Worm (Caenorhabditis elegans): ENCODE measurements around the gene ltd-1.

Gene ltd-1

ce11 chrII:8127290-8127689 is 34.7 kb upstream of the ltd-1 start (continued):
- TF ChIP-seq unc-130 (GFP tag; optimal IDR thresholded peaks at IDR 0.05) (no peak), F49E8.2 (tag; optimal IDR thresholded peaks at IDR 0.05; ENCODE audit: borderline replicate concordance) (no peak), zfp-3 (GFP tag; conservative IDR thresholded peaks at IDR 0.05) (no peak), dmd-8 (GFP tag; IDR thresholded peaks at IDR 0.05) (no peak), nhr-76 (tag; optimal IDR thresholded peaks at IDR 0.05) (no peak), pha-4 (GFP tag; IDR thresholded peaks at IDR 0.05) (no peak), pha-4 (tag; optimal IDR thresholded peaks at IDR 0.05) (no peak), ceh-20 (GFP tag; IDR thresholded peaks at IDR 0.05) (no peak), saeg-2 (GFP tag; IDR thresholded peaks at IDR 0.05) (no peak), aly-2 (tag; optimal IDR thresholded peaks at IDR 0.05) (no peak), nhr-25 (tag; optimal IDR thresholded peaks at IDR 0.05; ENCODE audit: borderline replicate concordance, insufficient read depth) (no peak), F10B5.3 (tag; optimal IDR thresholded peaks at IDR 0.05) (no peak), nhr-6 (tag; optimal IDR thresholded peaks at IDR 0.05) (no peak), fkh-10 (GFP tag; optimal IDR thresholded peaks at IDR 0.05) (no peak), hmg-1.1 (GFP tag; IDR thresholded peaks at IDR 0.05) (no peak), unc-62 (GFP tag; optimal IDR thresholded peaks at IDR 0.05 in 1 of 2) (no peak), unc-62 (tag; optimal IDR thresholded peaks at IDR 0.05) (no peak), duxl-1 (tag; optimal IDR thresholded peaks at IDR 0.05; ENCODE audit: poor library complexity) (peak; percentile 22), mdl-1 (tag; optimal IDR thresholded peaks at IDR 0.05) (no peak), aha-1 (tag) (no peak), zag-1 (tag; optimal IDR thresholded peaks at IDR 0.05) (no peak), hlh-11 (tag; optimal IDR thresholded peaks at IDR 0.05) (peak; percentile 77), set-16 (GFP tag; IDR thresholded peaks at IDR 0.05) (no peak), nhr-111 (GFP tag; optimal IDR thresholded peaks at IDR 0.05) (no peak), ceh-62 (tag; optimal IDR thresholded peaks at IDR 0.05) (no peak), lin-1 (GFP tag; IDR thresholded peaks at IDR 0.05) (no peak), jun-1 (tag; optimal IDR thresholded peaks at IDR 0.05) (no peak), snpc-1.2 (GFP tag; IDR thresholded peaks at IDR 0.05) (no peak), hif-1 (tag; optimal IDR thresholded peaks at IDR 0.05) (no peak), dmd-9 (GFP tag; IDR thresholded peaks at IDR 0.05) (no peak), unc-39 (tag; optimal IDR thresholded peaks at IDR 0.05) (no peak), F37D6.2 (tag; optimal IDR thresholded peaks at IDR 0.05) (no peak), mep-1 (tag; optimal IDR thresholded peaks at IDR 0.05) (peak; percentile 29), ceh-44 (GFP tag; IDR thresholded peaks at IDR 0.05) (no peak), F26F4.8 (GFP tag; conservative IDR thresholded peaks at IDR 0.05) (no peak), spr-3 (GFP tag; optimal IDR thresholded peaks at IDR 0.05) (no peak), daf-16 (GFP tag; optimal IDR thresholded peaks at IDR 0.05) (no peak), daf-16 (tag; optimal IDR thresholded peaks at IDR 0.05) (peak; percentile 84), lsy-2 (tag; optimal IDR thresholded peaks at IDR 0.05) (peak in 1 of 2 experiments; percentile 30), ZK546.5 (tag; optimal IDR thresholded peaks at IDR 0.05) (no peak), nhr-48 (tag; optimal IDR thresholded peaks at IDR 0.05) (no peak), nhr-42 (GFP tag; IDR thresholded peaks at IDR 0.05) (no peak), nhr-28 (tag; optimal IDR thresholded peaks at IDR 0.05) (peak; percentile 96), lin-39 (tag; optimal IDR thresholded peaks at IDR 0.05) (no peak), Y75B8A.6 (GFP tag; IDR thresholded peaks at IDR 0.05) (no peak), ZK337.2 (GFP tag; IDR thresholded peaks at IDR 0.05) (no peak), lir-3 (tag; optimal IDR thresholded peaks at IDR 0.05) (no peak), pqm-1 (tag; optimal IDR thresholded peaks at IDR 0.05) (peak; percentile 97), ceh-28 (tag; optimal IDR thresholded peaks at IDR 0.05) (no peak), madf-5 (GFP tag; IDR thresholded peaks at IDR 0.05) (no peak), Y48G9A.11 (GFP tag; IDR thresholded peaks at IDR 0.05) (no peak), nhr-77 (tag; optimal IDR thresholded peaks at IDR 0.05) (peak; percentile 57), dmd-6 (GFP tag; IDR thresholded peaks at IDR 0.05) (peak; percentile 72)
